Fruit fly (Drosophila melanogaster) whole organism, embryonic: ENCODE results near the gene CG15034.

Experiments
- Abd-B ChIP-seq: fragments of 200-800 bp; sonication (Bioruptor generic); optimal IDR thresholded peaks from 2 replicates; lab custom pipeline; 2018; ENCODE audit warnings: missing biosample characterization, mild to moderate bottlenecking, missing genetic modification characterization, moderate library complexity
- Adf1 ChIP-seq: fragments of 200-800 bp; sonication (Bioruptor generic); IDR thresholded peaks from 2 replicates; pipeline ENCODE4 v1.3.6; 2022; ENCODE audit warnings: missing biosample characterization, missing genetic modification characterization
- Antp ChIP-seq: fragments of 200-800 bp; sonication (Bioruptor generic); optimal IDR thresholded peaks from 3 replicates; lab custom pipeline; 2016; ENCODE audit warnings: missing biosample characterization, missing genetic modification characterization
- CG11696 ChIP-seq: fragments of 200-800 bp; sonication (Bioruptor generic); IDR thresholded peaks from 2 replicates; pipeline ENCODE4 v1.3.6; 2022; ENCODE audit warnings: missing biosample characterization, missing genetic modification characterization
- CG13424 ChIP-seq: fragments of 200-800 bp; sonication (Bioruptor generic); optimal IDR thresholded peaks from 2 replicates; lab custom pipeline; 2019; ENCODE audit warnings: missing biosample characterization, mild to moderate bottlenecking, missing genetic modification characterization, moderate library complexity
- CG15696 ChIP-seq: fragments of 200-800 bp; sonication (Bioruptor generic); optimal IDR thresholded peaks from 2 replicates; lab custom pipeline; 2019; ENCODE audit warnings: missing biosample characterization, mild to moderate bottlenecking, missing genetic modification characterization, moderate library complexity
- CG16813 ChIP-seq: fragments of 200-800 bp; sonication (Bioruptor generic); IDR thresholded peaks from 3 replicates; pipeline ENCODE4 v1.3.6; 2022; ENCODE audit warnings: missing biosample characterization, missing genetic modification characterization; ENCODE audit not compliant: partially characterized antibody
- CG17361 ChIP-seq: fragments of 200-800 bp; sonication (Bioruptor generic); IDR thresholded peaks from 3 replicates; pipeline ENCODE4 v1.3.6; 2022; ENCODE audit warnings: missing biosample characterization, missing genetic modification characterization
- CG2120 ChIP-seq: fragments of 200-800 bp; sonication (Bioruptor generic); optimal IDR thresholded peaks from 3 replicates; lab custom pipeline; 2016; ENCODE audit warnings: missing biosample characterization, missing genetic modification characterization
- CG34224 ChIP-seq: fragments of 200-800 bp; sonication (Bioruptor generic); IDR thresholded peaks from 3 replicates; pipeline ENCODE4 v1.3.6; 2022; ENCODE audit warnings: missing biosample characterization, missing genetic modification characterization; ENCODE audit not compliant: partially characterized antibody
- CG34376 ChIP-seq: fragments of 200-800 bp; sonication (Bioruptor generic); optimal IDR thresholded peaks from 2 replicates; lab custom pipeline; 2018; ENCODE audit warnings: missing biosample characterization, mild to moderate bottlenecking, missing genetic modification characterization
- CG6254 ChIP-seq: fragments of 200-800 bp; sonication (Bioruptor generic); optimal IDR thresholded peaks from 3 replicates; lab custom pipeline; 2017; ENCODE audit warnings: mild to moderate bottlenecking, missing biosample characterization, missing genetic modification reagents, missing genetic modification characterization
- CG7987 ChIP-seq: fragments of 200-800 bp; sonication (Bioruptor generic); optimal IDR thresholded peaks from 2 replicates; lab custom pipeline; 2018; ENCODE audit warnings: missing biosample characterization, mild to moderate bottlenecking, missing genetic modification characterization, moderate library complexity
- CG8089 ChIP-seq: fragments of 200-800 bp; sonication (Bioruptor generic); optimal IDR thresholded peaks from 3 replicates; lab custom pipeline; 2016; ENCODE audit warnings: missing biosample characterization, missing genetic modification characterization
- CG9215 ChIP-seq: fragments of 200-800 bp; sonication (Bioruptor generic); IDR thresholded peaks from 2 replicates; pipeline ENCODE4 v1.3.6; 2022; ENCODE audit warnings: missing biosample characterization, missing genetic modification characterization
- Dip3 ChIP-seq: fragments of 200-800 bp; sonication (Bioruptor generic); optimal IDR thresholded peaks from 3 replicates; lab custom pipeline; 2016; ENCODE audit warnings: missing biosample characterization, missing genetic modification characterization
- Doc2 ChIP-seq: fragments of 200-800 bp; sonication (Bioruptor generic); IDR thresholded peaks from 2 replicates; pipeline ENCODE4 v1.3.6; 2022; ENCODE audit warnings: missing biosample characterization, missing genetic modification characterization
- Doc3 ChIP-seq: fragments of 200-800 bp; sonication (Bioruptor generic); IDR thresholded peaks from 3 replicates; pipeline ENCODE4 v1.3.6; 2022; ENCODE audit warnings: missing biosample characterization, missing genetic modification characterization; ENCODE audit not compliant: partially characterized antibody
- E2f1 ChIP-seq: fragments of 200-800 bp; sonication (Bioruptor generic); IDR thresholded peaks from 2 replicates; pipeline ENCODE4 v1.3.6; 2022; ENCODE audit warnings: missing biosample characterization, missing genetic modification characterization
- E2f2 ChIP-seq: fragments of 200-800 bp; sonication (Bioruptor generic); IDR thresholded peaks from 2 replicates; pipeline ENCODE4 v1.3.6; 2022; ENCODE audit warnings: missing biosample characterization, missing genetic modification characterization
- HLH4C ChIP-seq: fragments of 200-800 bp; sonication (Bioruptor generic); IDR thresholded peaks from 3 replicates; pipeline ENCODE4 v1.3.6; 2022; ENCODE audit warnings: missing biosample characterization, missing genetic modification characterization; ENCODE audit not compliant: partially characterized antibody
- MBD-R2 ChIP-seq: fragments of 200-800 bp; sonication (Bioruptor generic); IDR thresholded peaks from 2 replicates; pipeline ENCODE4 v1.3.6; 2022; ENCODE audit warnings: missing biosample characterization, missing genetic modification characterization
- NFAT ChIP-seq: fragments of 200-800 bp; sonication (Bioruptor generic); IDR thresholded peaks from 2 replicates; pipeline ENCODE4 v1.3.6; 2022; ENCODE audit warnings: missing biosample characterization, missing genetic modification characterization
- PHDP ChIP-seq: fragments of 200-800 bp; sonication (Bioruptor generic); optimal IDR thresholded peaks from 3 replicates; lab custom pipeline; 2018; ENCODE audit warnings: missing biosample characterization, mild to moderate bottlenecking, missing genetic modification characterization, moderate library complexity
- Scr ChIP-seq: fragments of 200-800 bp; sonication (Bioruptor generic); IDR thresholded peaks from 2 replicates; pipeline ENCODE4 v1.3.6; 2022; ENCODE audit warnings: missing biosample characterization, missing genetic modification characterization; ENCODE audit not compliant: partially characterized antibody
- Tbp ChIP-seq: fragments of >200 bp; optimal IDR thresholded peaks from 2 replicates; lab custom pipeline; 2018; ENCODE audit warnings: missing biosample characterization, missing genetic modification characterization
- bcd ChIP-seq: fragments of 200-800 bp; sonication (Bioruptor generic); optimal IDR thresholded peaks from 2 replicates; lab custom pipeline; 2017; ENCODE audit warnings: missing biosample characterization, mild to moderate bottlenecking, missing genetic modification characterization
- br ChIP-seq: fragments of >200 bp; optimal IDR thresholded peaks from 2 replicates; lab custom pipeline; 2017
- btn ChIP-seq: fragments of 200-800 bp; sonication (Bioruptor generic); optimal IDR thresholded peaks from 2 replicates; lab custom pipeline; 2016; ENCODE audit warnings: missing biosample characterization, missing genetic modification characterization
- crc ChIP-seq: fragments of 200-800 bp; sonication (Bioruptor generic); optimal IDR thresholded peaks from 2 replicates; lab custom pipeline; 2016; ENCODE audit warnings: missing biosample characterization, missing genetic modification characterization
- danr ChIP-seq: fragments of 200-800 bp; sonication (Bioruptor generic); IDR thresholded peaks from 2 replicates; pipeline ENCODE4 v1.3.6; 2022; ENCODE audit warnings: missing biosample characterization, missing genetic modification characterization
- disco-r ChIP-seq: fragments of 200-800 bp; sonication (Bioruptor generic); optimal IDR thresholded peaks from 2 replicates; lab custom pipeline; 2016; ENCODE audit warnings: missing biosample characterization, missing genetic modification characterization
- dm ChIP-seq: fragments of 200-800 bp; sonication (Bioruptor generic); optimal IDR thresholded peaks from 3 replicates; lab custom pipeline; 2016; ENCODE audit warnings: missing biosample characterization, missing genetic modification characterization
- eyg ChIP-seq: fragments of 200-800 bp; sonication (Bioruptor generic); optimal IDR thresholded peaks from 3 replicates; lab custom pipeline; 2016; ENCODE audit warnings: missing biosample characterization, missing genetic modification characterization
- fd96Cb ChIP-seq: fragments of 200-800 bp; sonication (Bioruptor generic); optimal IDR thresholded peaks from 2 replicates; lab custom pipeline; 2018; ENCODE audit warnings: missing biosample characterization, mild to moderate bottlenecking, missing genetic modification characterization, moderate library complexity
- fru ChIP-seq: fragments of >200 bp; optimal IDR thresholded peaks from 2 replicates; lab custom pipeline; 2017
- gro ChIP-seq: fragments of 200-800 bp; sonication (Bioruptor generic); optimal IDR thresholded peaks from 2 replicates; lab custom pipeline; 2016; ENCODE audit warnings: missing biosample characterization, missing genetic modification characterization
- hb ChIP-seq: fragments of 200-800 bp; sonication (Bioruptor generic); IDR thresholded peaks from 3 replicates; pipeline ENCODE4 v1.3.6; 2022; ENCODE audit warnings: missing biosample characterization, missing genetic modification characterization; ENCODE audit not compliant: partially characterized antibody
- hth ChIP-seq: fragments of >200 bp; optimal IDR thresholded peaks from 2 replicates; lab custom pipeline; 2017; ENCODE audit warnings: inconsistent platforms
- inv ChIP-seq: fragments of 200-800 bp; sonication (Bioruptor generic); IDR thresholded peaks from 2 replicates; pipeline ENCODE4 v1.3.6; 2022; ENCODE audit warnings: missing biosample characterization, missing genetic modification characterization; ENCODE audit not compliant: partially characterized antibody
- kah ChIP-seq: fragments of 200-800 bp; sonication (Bioruptor generic); optimal IDR thresholded peaks from 2 replicates; lab custom pipeline; 2018; ENCODE audit warnings: missing biosample characterization, mild to moderate bottlenecking, missing genetic modification characterization
- maf-S ChIP-seq: fragments of 200-800 bp; sonication (Bioruptor generic); optimal IDR thresholded peaks from 2 replicates; lab custom pipeline; 2016; ENCODE audit warnings: missing biosample characterization, missing genetic modification characterization
- mld ChIP-seq: fragments of 200-800 bp; sonication (Bioruptor generic); IDR thresholded peaks from 3 replicates; pipeline ENCODE4 v1.3.6; 2022; ENCODE audit warnings: missing biosample characterization, missing genetic modification characterization; ENCODE audit not compliant: partially characterized antibody
- psq ChIP-seq: fragments of 200-800 bp; sonication (Bioruptor generic); optimal IDR thresholded peaks from 2 replicates; lab custom pipeline; 2017; ENCODE audit warnings: missing biosample characterization, missing genetic modification characterization
- pzg ChIP-seq: fragments of 200-800 bp; sonication (Bioruptor generic); optimal IDR thresholded peaks from 3 replicates; lab custom pipeline; 2018; ENCODE audit warnings: missing biosample characterization, mild to moderate bottlenecking, missing genetic modification characterization, moderate library complexity
- slp2 ChIP-seq: fragments of 200-800 bp; sonication (Bioruptor generic); optimal IDR thresholded peaks from 2 replicates; lab custom pipeline; 2016; ENCODE audit warnings: missing biosample characterization, missing genetic modification characterization
- sqz ChIP-seq: fragments of 200-800 bp; sonication (Bioruptor generic); optimal IDR thresholded peaks from 3 replicates; lab custom pipeline; 2018; ENCODE audit warnings: missing biosample characterization, mild to moderate bottlenecking, missing genetic modification characterization
- sr ChIP-seq: fragments of 200-800 bp; sonication (Bioruptor generic); IDR thresholded peaks from 3 replicates; pipeline ENCODE4 v1.3.6; 2022; ENCODE audit warnings: missing biosample characterization, missing genetic modification characterization
- stc ChIP-seq: fragments of 200-800 bp; sonication (Bioruptor generic); IDR thresholded peaks from 2 replicates; pipeline ENCODE4 v1.3.6; 2022; ENCODE audit warnings: missing biosample characterization, missing genetic modification characterization
- stwl ChIP-seq: fragments of 200-800 bp; sonication (Bioruptor generic); optimal IDR thresholded peaks from 3 replicates; lab custom pipeline; 2018; ENCODE audit warnings: missing biosample characterization, mild to moderate bottlenecking, missing genetic modification characterization, moderate library complexity
- vvl ChIP-seq: fragments of 200-800 bp; sonication (Bioruptor generic); IDR thresholded peaks from 2 replicates; pipeline ENCODE4 v1.3.6; 2022; ENCODE audit warnings: missing biosample characterization, missing genetic modification characterization
- zf30C ChIP-seq: fragments of 200-800 bp; sonication (Bioruptor generic); optimal IDR thresholded peaks from 3 replicates; lab custom pipeline; 2018; ENCODE audit warnings: missing biosample characterization, mild to moderate bottlenecking, missing genetic modification characterization

The CG15034 gene

dm6 chrX:7324816-7325246 lies 22.5 kb downstream of the CG15034 start (continued):
- TF ChIP-seq CG17361 (peak; percentile 98), HLH4C (no peak), Scr (GFP tag; lab: Robert Waterston, UW) (no peak), slp2 (GFP tag; lab: Kevin White, UChicago) (peak; percentile 65), CG13424 (peak; percentile 97), eyg (GFP tag; lab: Kevin White, UChicago) (peak; percentile 64), E2f1 (GFP tag; lab: Robert Waterston, UW) (peak; percentile 94), hth (lab: Kevin White, UChicago) (no peak), Doc3 (no peak), hb (no peak), fru (lab: Kevin White, UChicago) (no peak), stc (GFP tag; lab: Robert Waterston, UW) (peak; percentile 95), br (no peak), Dip3 (GFP tag; lab: Kevin White, UChicago) (peak; percentile 57), MBD-R2 (GFP tag; lab: Robert Waterston, UW) (peak; percentile 83), stwl (tag; lab: Kevin White, UChicago) (peak; percentile 77), inv (GFP tag; lab: Robert Waterston, UW) (no peak), pzg (peak; percentile 11), Tbp (no peak), fd96Cb (tag; lab: Kevin White, UChicago) (peak; percentile 98), sqz (GFP tag; lab: Kevin White, UChicago) (peak; percentile 96), danr (GFP tag; lab: Robert Waterston, UW) (peak; percentile 92), E2f2 (peak; percentile 79), CG15696 (tag; lab: Kevin White, UChicago) (peak; percentile 97), Abd-B (GFP tag; lab: Kevin White, UChicago) (peak; percentile 93), vvl (GFP tag; lab: Robert Waterston, UW) (peak; percentile 99), CG9215 (peak; percentile 84), psq (GFP tag; lab: Kevin White, UChicago) (peak; percentile 75), Adf1 (GFP tag; lab: Robert Waterston, UW) (peak; percentile 68), sr (GFP tag; lab: Robert Waterston, UW) (peak; percentile 80; the same call in 2 of the 3 replicates), crc (GFP tag; lab: Kevin White, UChicago) (peak; percentile 65), CG6254 (peak; percentile 96), PHDP (peak; percentile 97), disco-r (GFP tag; lab: Kevin White, UChicago) (peak; percentile 70), maf-S (GFP tag; lab: Kevin White, UChicago) (peak; percentile 63), CG16813 (GFP tag; lab: Robert Waterston, UW) (no peak), CG34376 (GFP tag; lab: Kevin White, UChicago) (peak; percentile 68), Antp (GFP tag; lab: Kevin White, UChicago) (peak; percentile 28), btn (GFP tag; lab: Kevin White, UChicago) (peak; percentile 66), dm (GFP tag; lab: Kevin White, UChicago) (peak; percentile 63), CG2120 (GFP tag; lab: Kevin White, UChicago) (peak; percentile 88), kah (peak; percentile 95), mld (GFP tag; lab: Robert Waterston, UW) (no peak), Doc2 (GFP tag; lab: Robert Waterston, UW) (peak; percentile 64; the same call in 1 of the 2 replicates), CG8089 (GFP tag; lab: Kevin White, UChicago) (peak; percentile 64), bcd (GFP tag; lab: Kevin White, UChicago) (peak; percentile 95), zf30C (GFP tag; lab: Kevin White, UChicago) (peak; percentile 15), CG7987 (peak; percentile 79), CG11696 (GFP tag; lab: Robert Waterston, UW) (peak; percentile 100), NFAT (GFP tag; lab: Robert Waterston, UW) (peak; percentile 75; the same call in 1 of the 2 replicates), gro (GFP tag; lab: Kevin White, UChicago) (peak; percentile 38), CG34224 (no peak)
